Fruit fly (Drosophila melanogaster) whole organism, adult: ENCODE measurements around the gene CG45413.
A peak's percentile ranks its signal among the peaks of the same experiment; 100 is the strongest.

Source experiments
- CG11617 ChIP-seq: fragments of 200-800 bp; sonication (Bioruptor generic); optimal IDR thresholded peaks from 2 replicates; lab custom pipeline; 2017; ENCODE audit warnings: mild to moderate bottlenecking, missing biosample characterization, missing genetic modification reagents, missing genetic modification characterization
- CG12768 ChIP-seq: fragments of 200-800 bp; sonication (Bioruptor generic); optimal IDR thresholded peaks from 2 replicates; lab custom pipeline; 2017; ENCODE audit warnings: missing biosample characterization, missing genetic modification characterization, mild to moderate bottlenecking, moderate library complexity, missing genetic modification reagents
- CG14711 ChIP-seq: fragments of 200-800 bp; sonication (Bioruptor generic); optimal IDR thresholded peaks from 2 replicates; lab custom pipeline; 2018; ENCODE audit warnings: missing biosample characterization, mild to moderate bottlenecking, missing genetic modification characterization, moderate library complexity
- CG1620 ChIP-seq: fragments of 200-800 bp; sonication (Bioruptor generic); optimal IDR thresholded peaks from 2 replicates; lab custom pipeline; 2016; ENCODE audit warnings: missing biosample characterization, missing genetic modification characterization
- CG33017 ChIP-seq: fragments of 200-800 bp; sonication (Bioruptor generic); optimal IDR thresholded peaks from 2 replicates; lab custom pipeline; 2018; ENCODE audit warnings: missing biosample characterization, mild to moderate bottlenecking, missing genetic modification characterization, moderate library complexity
- CG5204 ChIP-seq: fragments of 200-800 bp; sonication (Bioruptor generic); optimal IDR thresholded peaks from 2 replicates; lab custom pipeline; 2016; ENCODE audit warnings: missing biosample characterization, missing genetic modification characterization
- CG7045 ChIP-seq: fragments of 200-800 bp; sonication (Bioruptor generic); optimal IDR thresholded peaks from 2 replicates; lab custom pipeline; 2017; ENCODE audit warnings: missing biosample characterization, mild to moderate bottlenecking, missing genetic modification characterization
- CG7101 ChIP-seq: fragments of 200-800 bp; sonication (Bioruptor generic); optimal IDR thresholded peaks from 2 replicates; lab custom pipeline; 2018; ENCODE audit warnings: missing biosample characterization, mild to moderate bottlenecking, missing genetic modification characterization, moderate library complexity
- Clk ChIP-seq: fragments of 200-800 bp; sonication (Bioruptor generic); optimal IDR thresholded peaks from 2 replicates; lab custom pipeline; 2017; ENCODE audit warnings: missing biosample characterization, missing genetic modification characterization
- Crg-1 ChIP-seq: fragments of 200-800 bp; sonication (Bioruptor generic); optimal IDR thresholded peaks from 2 replicates; lab custom pipeline; 2016; ENCODE audit warnings: missing biosample characterization, missing genetic modification characterization
- Hr96 ChIP-seq: fragments of 200-800 bp; sonication (Bioruptor generic); optimal IDR thresholded peaks from 2 replicates; lab custom pipeline; 2016; ENCODE audit warnings: missing biosample characterization, missing genetic modification characterization
- Mnt ChIP-seq: fragments of 200-800 bp; sonication (Bioruptor generic); optimal IDR thresholded peaks from 2 replicates; lab custom pipeline; 2016; ENCODE audit warnings: missing biosample characterization, mild to moderate bottlenecking, missing genetic modification characterization
- bab1 ChIP-seq: fragments of 200-800 bp; sonication (Bioruptor generic); optimal IDR thresholded peaks from 3 replicates; lab custom pipeline; 2019; ENCODE audit warnings: missing biosample characterization, mild to moderate bottlenecking, missing genetic modification characterization, moderate library complexity
- cic ChIP-seq: fragments of 200-800 bp; sonication (Bioruptor generic); optimal IDR thresholded peaks from 2 replicates; lab custom pipeline; 2017; ENCODE audit warnings: missing biosample characterization, mild to moderate bottlenecking, missing genetic modification characterization, moderate library complexity
- cnc ChIP-seq, 2 experiments: fragments of >200 bp; optimal IDR thresholded peaks; 2 replicates each; lab custom pipeline; 2017
- kay ChIP-seq: fragments of 200-800 bp; sonication (Bioruptor generic); peaks from one replicate; lab custom pipeline; 2016; ENCODE audit warnings: missing biosample characterization, missing genetic modification characterization, borderline replicate concordance
- ovo ChIP-seq: fragments of 200-800 bp; sonication (Bioruptor generic); optimal IDR thresholded peaks from 2 replicates; lab custom pipeline; 2016; ENCODE audit warnings: missing biosample characterization, missing genetic modification characterization
- pad ChIP-seq: fragments of 200-800 bp; sonication (Bioruptor generic); optimal IDR thresholded peaks from 3 replicates; lab custom pipeline; 2017; ENCODE audit warnings: missing biosample characterization, missing genetic modification characterization, mild to moderate bottlenecking, moderate library complexity, missing genetic modification reagents
- tj ChIP-seq: fragments of 200-800 bp; sonication (Bioruptor generic); optimal IDR thresholded peaks from 3 replicates; lab custom pipeline; 2017; ENCODE audit warnings: missing biosample characterization, mild to moderate bottlenecking, missing genetic modification characterization, moderate library complexity
- toe ChIP-seq: fragments of 200-800 bp; sonication (Bioruptor generic); optimal IDR thresholded peaks from 2 replicates; lab custom pipeline; 2016; ENCODE audit warnings: missing biosample characterization, missing genetic modification characterization

The CG45413 gene

DNA sequence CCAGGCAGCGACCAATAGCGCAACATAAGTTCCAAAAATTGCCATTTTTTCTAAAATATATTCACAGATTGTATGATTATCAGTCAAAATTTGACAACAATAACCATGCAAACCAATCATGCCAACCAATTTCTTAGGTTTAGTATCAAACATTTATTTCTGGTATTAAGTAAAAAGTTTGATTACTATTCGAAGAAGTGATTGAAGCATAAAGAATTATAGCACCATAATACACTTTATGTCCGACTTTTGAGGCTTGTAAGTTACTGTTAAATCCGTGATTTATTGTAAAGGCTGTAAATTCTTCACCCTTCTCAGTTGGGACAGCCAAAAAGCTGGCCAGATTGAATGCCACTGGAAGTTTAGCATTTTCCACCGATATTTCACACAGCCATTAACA is at the start of gene CG45413:
Gene CG45413, minus strand, starts transcription at position 101 of the 400 bp plus-strand sequence.
- TF ChIP-seq CG11617 (GFP tag; lab: Kevin White, UChicago) (no peak), CG1620 (no peak), Crg-1 (GFP tag; lab: Kevin White, UChicago) (no peak), CG7101 (tag; lab: Kevin White, UChicago) (no peak), CG33017 (tag; lab: Kevin White, UChicago) (no peak), CG14711 (tag; lab: Kevin White, UChicago) (no peak), Clk (no peak), pad (no peak), bab1 (GFP tag; lab: Kevin White, UChicago) (no peak)

DNA sequence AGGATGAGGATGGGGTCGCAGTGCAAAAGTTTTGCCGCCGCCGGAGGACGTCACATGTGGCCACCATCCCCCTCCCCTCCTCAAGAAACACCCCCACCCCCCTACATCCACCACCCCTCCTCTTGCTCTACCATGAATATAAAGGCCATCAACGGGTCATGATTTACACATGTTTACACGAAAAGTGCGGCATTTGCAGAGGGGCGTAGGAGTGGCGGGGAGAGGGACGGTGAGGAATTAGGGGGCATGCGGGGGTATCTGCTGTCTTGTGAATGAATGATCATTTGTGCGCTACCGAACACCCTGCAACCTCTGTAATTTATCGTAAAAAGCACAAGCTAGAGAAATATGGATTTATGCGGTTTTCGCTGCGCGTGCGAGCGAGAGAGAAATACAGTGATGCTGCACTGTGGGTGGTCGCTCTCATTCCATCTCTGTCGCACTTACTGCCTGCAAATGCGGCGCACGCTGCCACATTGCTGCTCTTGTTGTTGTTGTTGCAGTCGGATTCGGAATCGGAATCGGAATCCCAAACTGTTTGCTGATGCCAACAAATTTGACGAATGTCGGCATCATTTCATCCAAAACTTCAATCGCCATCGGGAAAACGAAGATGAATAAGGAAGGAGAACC is 49.5 kb upstream of the CG45413 start:
- TF ChIP-seq Mnt: no peak
- no peak for TF ChIP-seq Hr96 (GFP tag; lab: Kevin White, UChicago)
- no peak for TF ChIP-seq bab1 (GFP tag; lab: Kevin White, UChicago)
- no peak for TF ChIP-seq pad
- TF ChIP-seq Clk: no peak
- TF ChIP-seq cic (GFP tag; lab: Kevin White, UChicago): no peak
- no peak for TF ChIP-seq CG12768 (GFP tag; lab: Kevin White, UChicago)
- no peak for TF ChIP-seq ovo (GFP tag; lab: Kevin White, UChicago)
- no peak for TF ChIP-seq cnc (optimal IDR thresholded peaks at IDR 0.05; lab: Kevin White, UChicago)
- no peak for TF ChIP-seq CG7045 (GFP tag; lab: Kevin White, UChicago)
- TF ChIP-seq Crg-1 (GFP tag; lab: Kevin White, UChicago): no peak
- TF ChIP-seq kay (GFP tag; lab: Kevin White, UChicago): no peak
- no peak for TF ChIP-seq CG5204 (GFP tag; lab: Kevin White, UChicago)
- no peak for TF ChIP-seq CG33017 (tag; lab: Kevin White, UChicago)
- TF ChIP-seq tj (GFP tag; lab: Kevin White, UChicago): no peak
- no peak for TF ChIP-seq CG14711 (tag; lab: Kevin White, UChicago)
- TF ChIP-seq CG11617 (GFP tag; lab: Kevin White, UChicago): no peak
- no peak for TF ChIP-seq toe (GFP tag; lab: Kevin White, UChicago)
- no peak for TF ChIP-seq CG7101 (tag; lab: Kevin White, UChicago)
- TF ChIP-seq CG1620: no peak

DNA sequence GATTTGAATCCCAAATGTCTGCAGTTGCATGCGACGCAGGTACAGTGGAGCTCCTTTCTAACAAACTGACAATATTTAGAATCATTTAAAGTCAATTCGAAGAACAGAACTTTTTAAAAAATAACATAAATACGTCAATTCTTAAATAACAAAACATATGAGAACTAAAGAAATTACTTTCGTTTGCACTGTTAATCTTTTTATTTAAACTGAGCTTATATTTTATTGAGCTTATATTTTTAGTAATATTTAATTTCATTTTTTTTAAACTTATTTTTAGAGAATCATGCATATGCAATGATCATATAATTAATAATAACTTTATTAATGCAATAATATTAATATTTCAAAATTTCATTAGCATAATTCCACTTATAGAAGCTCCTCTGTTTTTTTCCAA is 48.8 kb upstream of the CG45413 start:
- TF ChIP-seq ovo (GFP tag; lab: Kevin White, UChicago) (no peak), cnc (optimal IDR thresholded peaks at IDR 0.05; lab: Kevin White, UChicago) (no peak), toe (GFP tag; lab: Kevin White, UChicago) (no peak), Hr96 (GFP tag; lab: Kevin White, UChicago) (no peak), pad (no peak), CG1620 (no peak)

DNA sequence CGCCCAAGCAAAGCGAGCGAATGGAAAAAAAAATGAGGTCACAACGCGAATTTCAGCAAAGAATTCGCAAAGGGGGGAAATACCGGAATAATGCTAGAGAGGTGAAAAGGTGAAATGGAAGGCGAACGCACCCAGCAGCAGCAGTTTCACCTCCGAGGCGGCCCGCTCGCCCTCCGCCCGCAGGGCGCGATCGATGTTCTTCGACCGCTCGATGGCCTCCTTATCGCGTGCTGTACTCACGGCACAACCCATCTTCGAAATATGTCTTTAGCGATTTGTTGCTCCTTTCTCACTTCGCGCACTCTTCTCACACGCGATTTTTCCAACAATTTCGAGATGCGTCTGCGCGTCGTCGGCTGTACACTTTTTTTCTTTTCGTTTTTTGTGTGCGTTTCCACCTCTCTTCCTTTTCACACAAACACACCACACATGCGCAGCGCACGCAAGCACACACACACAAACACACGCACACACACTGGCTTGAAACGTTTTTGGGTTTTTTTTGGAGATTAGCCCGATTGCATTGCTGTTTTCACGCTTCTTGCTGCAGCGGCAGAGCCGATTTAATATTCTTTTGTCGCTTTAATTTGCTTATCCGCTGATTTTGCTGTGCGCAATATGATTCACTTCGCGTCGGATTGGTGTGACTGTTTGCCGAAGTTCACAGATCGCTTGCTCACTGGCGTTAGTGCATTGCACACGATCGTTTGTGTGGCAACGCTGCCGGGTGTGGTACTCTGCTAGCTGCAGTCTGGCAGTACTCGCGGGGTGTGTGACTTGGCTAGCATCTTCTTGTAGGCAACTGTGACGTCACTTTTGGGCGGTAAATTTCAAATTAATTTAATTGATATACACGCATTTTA is 47.9 kb upstream of the CG45413 start, which contains the start of gene Galphai:
Gene Galphai, minus strand, starts transcription at position 658 of the 863 bp plus-strand sequence.
- TF ChIP-seq ovo (GFP tag; lab: Kevin White, UChicago) (peak; percentile 38), CG14711 (tag; lab: Kevin White, UChicago) (peak; percentile 4), tj (GFP tag; lab: Kevin White, UChicago) (peak; percentile 60), toe (GFP tag; lab: Kevin White, UChicago) (no peak), bab1 (GFP tag; lab: Kevin White, UChicago) (peak; percentile 84), Hr96 (GFP tag; lab: Kevin White, UChicago) (no peak), CG7045 (GFP tag; lab: Kevin White, UChicago) (no peak), CG12768 (GFP tag; lab: Kevin White, UChicago) (no peak), CG1620 (peak; percentile 65), kay (GFP tag; lab: Kevin White, UChicago) (peak; percentile 99), cnc (optimal IDR thresholded peaks at IDR 0.05; lab: Kevin White, UChicago) (no peak), pad (peak; percentile 93), CG5204 (GFP tag; lab: Kevin White, UChicago) (no peak), CG7101 (tag; lab: Kevin White, UChicago) (peak; percentile 60), cic (GFP tag; lab: Kevin White, UChicago) (peak; percentile 34), Clk (no peak), Crg-1 (GFP tag; lab: Kevin White, UChicago) (peak; percentile 47), Mnt (peak; percentile 48), CG33017 (tag; lab: Kevin White, UChicago) (no peak), CG11617 (GFP tag; lab: Kevin White, UChicago) (no peak)

DNA sequence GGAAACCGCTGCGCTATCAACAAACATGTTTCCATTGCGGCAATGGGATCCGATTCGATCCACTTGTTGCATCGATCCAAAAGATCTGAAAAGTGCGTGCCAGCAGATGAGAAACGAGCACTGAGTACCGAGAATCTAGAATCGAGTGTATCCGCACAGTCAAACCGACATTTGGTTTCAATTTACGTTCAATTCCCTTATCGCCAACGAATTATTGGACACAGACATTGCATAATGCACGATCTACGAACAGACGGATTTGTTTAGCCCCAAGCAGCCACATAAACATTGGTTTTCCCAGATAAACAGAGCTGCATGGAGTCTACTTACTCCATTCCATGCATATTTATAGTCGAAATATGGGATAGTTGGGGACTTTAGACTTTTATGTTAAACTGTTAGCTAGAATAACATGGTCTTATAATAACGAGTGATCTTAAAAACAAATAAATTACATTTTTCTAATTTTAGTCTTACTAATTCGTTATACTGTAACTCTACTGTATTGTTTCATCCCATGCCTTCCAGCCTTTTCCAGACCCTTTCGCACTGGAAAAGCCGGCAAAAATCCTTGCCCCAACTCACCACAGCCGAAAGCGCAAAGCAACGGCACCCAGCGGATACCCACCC is 47.1 kb upstream of the CG45413 start:
- TF ChIP-seq Clk (no peak), toe (GFP tag; lab: Kevin White, UChicago) (no peak), cic (GFP tag; lab: Kevin White, UChicago) (no peak), CG11617 (GFP tag; lab: Kevin White, UChicago) (no peak), Mnt (no peak), tj (GFP tag; lab: Kevin White, UChicago) (no peak), CG5204 (GFP tag; lab: Kevin White, UChicago) (no peak), bab1 (GFP tag; lab: Kevin White, UChicago) (no peak), CG33017 (tag; lab: Kevin White, UChicago) (no peak), CG14711 (tag; lab: Kevin White, UChicago) (no peak)
